Worm (Caenorhabditis elegans): ENCODE data around the gene sel-10.

DNA sequence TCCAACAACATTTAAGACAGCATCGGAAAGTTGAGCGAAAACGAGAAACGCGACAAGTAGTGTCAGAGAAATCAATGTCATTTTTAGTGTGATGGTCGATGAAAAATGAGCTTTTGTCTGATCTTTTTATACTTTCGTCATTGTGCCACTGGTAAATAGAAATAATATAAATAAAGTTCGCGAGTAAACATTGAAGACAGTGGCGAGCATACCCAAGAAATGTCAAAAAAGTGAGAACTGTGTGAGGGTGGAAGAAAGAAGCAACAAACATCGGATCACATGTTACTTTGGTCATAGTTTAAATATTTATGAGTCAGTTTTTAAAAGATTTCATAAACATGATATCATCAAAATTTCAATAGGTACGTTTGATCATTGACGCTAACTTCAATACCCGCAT is 35.1 kb downstream of the sel-10 start, which contains the start of gene ttr-21:
- TF ChIP-seq egl-27 (tag; optimal IDR thresholded peaks at IDR 0.05) (no peak), nhr-12 (tag; optimal IDR thresholded peaks at IDR 0.05) (no peak), sptf-1 (tag; optimal IDR thresholded peaks at IDR 0.05) (no peak), nhr-77 (tag; optimal IDR thresholded peaks at IDR 0.05) (no peak), mep-1 (tag; optimal IDR thresholded peaks at IDR 0.05) (no peak), ama-1 (optimal IDR thresholded peaks at IDR 0.05) (no peak), nhr-71 (tag; optimal IDR thresholded peaks at IDR 0.05) (no peak), hlh-4 (tag; optimal IDR thresholded peaks at IDR 0.05) (no peak), ztf-11 (tag; optimal IDR thresholded peaks at IDR 0.05) (no peak)
